Fruit fly (Drosophila melanogaster) whole organism, embryonic: ENCODE results near the gene GatB.

Experiments used
- Asciz ChIP-seq: fragments of 200-800 bp; sonication (Bioruptor generic); optimal IDR thresholded peaks from 2 replicates; lab custom pipeline; 2017; ENCODE audit warnings: missing biosample characterization, mild to moderate bottlenecking, missing genetic modification characterization, missing genetic modification reagents
- Atf-2 ChIP-seq: fragments of 200-800 bp; sonication (Bioruptor generic); optimal IDR thresholded peaks from 2 replicates; lab custom pipeline; 2016; ENCODE audit warnings: missing biosample characterization, missing genetic modification characterization
- Bdp1 ChIP-seq: fragments of 200-800 bp; sonication (Bioruptor generic); optimal IDR thresholded peaks from 3 replicates; lab custom pipeline; 2016; ENCODE audit warnings: missing biosample characterization, missing genetic modification characterization
- BtbVII ChIP-seq: fragments of 200-800 bp; sonication (Bioruptor generic); optimal IDR thresholded peaks from 3 replicates; lab custom pipeline; 2017; ENCODE audit warnings: missing biosample characterization, mild to moderate bottlenecking, missing genetic modification characterization
- CG10321 ChIP-seq: fragments of 200-800 bp; sonication (Bioruptor generic); IDR thresholded peaks from 2 replicates; pipeline ENCODE4 v1.3.6; 2022; ENCODE audit warnings: missing biosample characterization, missing genetic modification characterization
- CG11560 ChIP-seq: fragments of 200-800 bp; sonication (Bioruptor generic); IDR thresholded peaks from 3 replicates; pipeline ENCODE4 v1.3.6; 2022; ENCODE audit warnings: missing biosample characterization, missing genetic modification characterization
- CG12236 ChIP-seq: fragments of 200-800 bp; sonication (Bioruptor generic); optimal IDR thresholded peaks from 2 replicates; lab custom pipeline; 2016; ENCODE audit warnings: missing biosample characterization, missing genetic modification characterization
- CG1233 ChIP-seq: fragments of 200-800 bp; sonication (Bioruptor generic); optimal IDR thresholded peaks from 4 replicates; lab custom pipeline; 2018; ENCODE audit warnings: missing biosample characterization, mild to moderate bottlenecking, missing genetic modification characterization
- CG13296 ChIP-seq: fragments of 200-800 bp; sonication (Bioruptor generic); optimal IDR thresholded peaks from 3 replicates; lab custom pipeline; 2018; ENCODE audit warnings: missing biosample characterization, mild to moderate bottlenecking, missing genetic modification characterization
- CG14014 ChIP-seq: fragments of 200-800 bp; sonication (Bioruptor generic); IDR thresholded peaks from 2 replicates; pipeline ENCODE4 v1.3.6; 2022; ENCODE audit warnings: missing biosample characterization, missing genetic modification characterization
- CG15073 ChIP-seq: fragments of 200-800 bp; sonication (Bioruptor generic); optimal IDR thresholded peaks from 2 replicates; lab custom pipeline; 2016; ENCODE audit warnings: missing biosample characterization, missing genetic modification characterization
- CG15601 ChIP-seq: fragments of 200-800 bp; sonication (Bioruptor generic); optimal IDR thresholded peaks from 3 replicates; lab custom pipeline; 2019; ENCODE audit warnings: missing biosample characterization, mild to moderate bottlenecking, missing genetic modification characterization, moderate library complexity
- CG1602 ChIP-seq: fragments of 200-800 bp; sonication (Bioruptor generic); optimal IDR thresholded peaks from 3 replicates; lab custom pipeline; 2016; ENCODE audit warnings: missing biosample characterization, missing genetic modification characterization
- CG16863 ChIP-seq: fragments of 200-800 bp; sonication (Bioruptor generic); optimal IDR thresholded peaks from 3 replicates; lab custom pipeline; 2016; ENCODE audit warnings: missing biosample characterization, missing genetic modification characterization
- CG2202 ChIP-seq: fragments of 200-800 bp; sonication (Bioruptor generic); optimal IDR thresholded peaks from 2 replicates; lab custom pipeline; 2018; ENCODE audit warnings: missing biosample characterization, mild to moderate bottlenecking, missing genetic modification characterization
- CG2678 ChIP-seq: fragments of 200-800 bp; sonication (Bioruptor generic); optimal IDR thresholded peaks from 3 replicates; lab custom pipeline; 2019; ENCODE audit warnings: missing biosample characterization, mild to moderate bottlenecking, missing genetic modification characterization, moderate library complexity
- CG31441 ChIP-seq: fragments of 200-800 bp; sonication (Bioruptor generic); IDR thresholded peaks from 2 replicates; pipeline ENCODE4 v1.3.6; 2022; ENCODE audit warnings: missing biosample characterization, missing genetic modification characterization
- CG43689 ChIP-seq: fragments of 200-800 bp; sonication (Bioruptor generic); IDR thresholded peaks from 2 replicates; pipeline ENCODE4 v1.3.6; 2022; ENCODE audit warnings: missing biosample characterization, missing genetic modification characterization
- CG4404 ChIP-seq: fragments of 200-800 bp; sonication (Bioruptor generic); IDR thresholded peaks from 2 replicates; pipeline ENCODE4 v1.3.6; 2022; ENCODE audit warnings: missing biosample characterization, missing genetic modification characterization
- CG6683 ChIP-seq: fragments of 200-800 bp; sonication (Bioruptor generic); optimal IDR thresholded peaks from 2 replicates; lab custom pipeline; 2017; ENCODE audit warnings: missing biosample characterization, mild to moderate bottlenecking, missing genetic modification characterization, missing genetic modification reagents
- CG8478 ChIP-seq: fragments of >200 bp; optimal IDR thresholded peaks from 2 replicates; lab custom pipeline; 2018
- CG9609 ChIP-seq: fragments of 200-800 bp; sonication (Bioruptor generic); optimal IDR thresholded peaks from 3 replicates; lab custom pipeline; 2016; ENCODE audit warnings: missing biosample characterization, missing genetic modification characterization
- CHES-1-like ChIP-seq: fragments of 200-800 bp; sonication (Bioruptor generic); optimal IDR thresholded peaks from 2 replicates; lab custom pipeline; 2016; ENCODE audit warnings: missing biosample characterization, missing genetic modification characterization
- D19B ChIP-seq: fragments of 200-800 bp; sonication (Bioruptor generic); optimal IDR thresholded peaks from 2 replicates; lab custom pipeline; 2017; ENCODE audit warnings: missing biosample characterization, mild to moderate bottlenecking, missing genetic modification characterization
- Dfd ChIP-seq, 2 experiments: fragments of >200 bp; optimal IDR thresholded peaks; 2 replicates each; lab custom pipeline; 2017; ENCODE audit warnings: missing biosample characterization in 2 of 2, missing genetic modification characterization in 2 of 2
- Fer2 ChIP-seq: fragments of 200-800 bp; sonication (Bioruptor generic); optimal IDR thresholded peaks from 2 replicates; lab custom pipeline; 2018; ENCODE audit warnings: missing biosample characterization, mild to moderate bottlenecking, missing genetic modification characterization, moderate library complexity
- Hsf ChIP-seq: fragments of 200-800 bp; sonication (Bioruptor generic); optimal IDR thresholded peaks from 3 replicates; lab custom pipeline; 2016; ENCODE audit warnings: missing biosample characterization, missing genetic modification characterization
- Kr ChIP-seq: fragments of 200-800 bp; sonication (Bioruptor generic); optimal IDR thresholded peaks from 2 replicates; lab custom pipeline; 2017; ENCODE audit warnings: missing biosample characterization, mild to moderate bottlenecking, missing genetic modification characterization
- Max ChIP-seq: fragments of 200-800 bp; sonication (Bioruptor generic); optimal IDR thresholded peaks from 2 replicates; lab custom pipeline; 2016; ENCODE audit warnings: missing biosample characterization, mild to moderate bottlenecking, missing genetic modification characterization
- NK7.1 ChIP-seq: fragments of 200-800 bp; sonication (Bioruptor generic); optimal IDR thresholded peaks from 3 replicates; lab custom pipeline; 2016; ENCODE audit warnings: missing biosample characterization, missing genetic modification characterization
- Neu2 ChIP-seq: fragments of 200-800 bp; sonication (Bioruptor generic); optimal IDR thresholded peaks from 3 replicates; lab custom pipeline; 2016; ENCODE audit warnings: missing biosample characterization, missing genetic modification characterization, borderline replicate concordance
- Oaz ChIP-seq: fragments of 200-800 bp; sonication (Bioruptor generic); IDR thresholded peaks from 2 replicates; pipeline ENCODE4 v1.3.6; 2022; ENCODE audit warnings: missing biosample characterization, missing genetic modification characterization
- Poxn ChIP-seq: fragments of 200-800 bp; sonication (Bioruptor generic); IDR thresholded peaks from 2 replicates; pipeline ENCODE4 v1.3.6; 2022; ENCODE audit warnings: missing biosample characterization, missing genetic modification characterization
- Side ChIP-seq: fragments of 200-800 bp; sonication (Bioruptor generic); optimal IDR thresholded peaks from 2 replicates; lab custom pipeline; 2016; ENCODE audit warnings: missing biosample characterization, missing genetic modification characterization
- Sox102F ChIP-seq: fragments of 200-800 bp; sonication (Bioruptor generic); optimal IDR thresholded peaks from 2 replicates; lab custom pipeline; 2018; ENCODE audit warnings: missing biosample characterization, mild to moderate bottlenecking, missing genetic modification characterization, moderate library complexity
- Spps ChIP-seq: fragments of 200-800 bp; sonication (Bioruptor generic); optimal IDR thresholded peaks from 2 replicates; lab custom pipeline; 2018; ENCODE audit warnings: missing biosample characterization, mild to moderate bottlenecking, missing genetic modification characterization
- Ssrp ChIP-seq: fragments of 200-800 bp; sonication (Bioruptor generic); optimal IDR thresholded peaks from 2 replicates; lab custom pipeline; 2018; ENCODE audit warnings: missing biosample characterization, mild to moderate bottlenecking, missing genetic modification characterization, moderate library complexity
- ase ChIP-seq: fragments of 200-800 bp; sonication (Bioruptor generic); IDR thresholded peaks from 3 replicates; pipeline ENCODE4 v1.3.6; 2022; ENCODE audit warnings: missing biosample characterization, missing genetic modification characterization
- br ChIP-seq: fragments of >200 bp; optimal IDR thresholded peaks from 2 replicates; lab custom pipeline; 2017
- crp ChIP-seq, 2 experiments: fragments of 200-800 bp; sonication (Bioruptor generic); optimal IDR thresholded peaks; 2 replicates in 1 of 2; 3 replicates in 1 of 2; lab custom pipeline; 2017; ENCODE audit warnings: missing biosample characterization in 2 of 2, missing genetic modification characterization in 2 of 2, mild to moderate bottlenecking in 1 of 2, moderate library complexity in 1 of 2
- cwo ChIP-seq: fragments of 200-800 bp; sonication (Bioruptor generic); optimal IDR thresholded peaks from 3 replicates; lab custom pipeline; 2017; ENCODE audit warnings: missing biosample characterization, missing genetic modification characterization, mild to moderate bottlenecking, moderate library complexity, missing genetic modification reagents
- fd64A ChIP-seq: fragments of 200-800 bp; sonication (Bioruptor generic); optimal IDR thresholded peaks from 3 replicates; lab custom pipeline; 2018; ENCODE audit warnings: missing biosample characterization, mild to moderate bottlenecking, missing genetic modification characterization
- gce ChIP-seq: fragments of 200-800 bp; sonication (Bioruptor generic); IDR thresholded peaks from 3 replicates; pipeline ENCODE4 v1.3.6; 2022; ENCODE audit warnings: missing biosample characterization, missing genetic modification characterization
- gcm2 ChIP-seq: fragments of 200-800 bp; sonication (Bioruptor generic); optimal IDR thresholded peaks from 2 replicates; lab custom pipeline; 2016; ENCODE audit warnings: missing biosample characterization, missing genetic modification characterization
- her ChIP-seq: fragments of 200-800 bp; sonication (Bioruptor generic); optimal IDR thresholded peaks from 2 replicates; lab custom pipeline; 2016; ENCODE audit warnings: missing biosample characterization, missing genetic modification characterization
- lmd ChIP-seq: fragments of 200-800 bp; sonication (Bioruptor generic); IDR thresholded peaks from 2 replicates; pipeline ENCODE4 v1.3.6; 2022; ENCODE audit warnings: missing biosample characterization, missing genetic modification characterization
- org-1 ChIP-seq: fragments of 200-800 bp; sonication (Bioruptor generic); optimal IDR thresholded peaks from 2 replicates; lab custom pipeline; 2017; ENCODE audit warnings: missing biosample characterization, missing genetic modification characterization
- shn ChIP-seq: fragments of 200-800 bp; sonication (Bioruptor generic); optimal IDR thresholded peaks from 3 replicates; lab custom pipeline; 2016; ENCODE audit warnings: missing biosample characterization, missing genetic modification characterization
- tll ChIP-seq, 2 experiments: fragments of 200-800 bp in 1 of 2; fragments of >200 bp in 1 of 2; sonication (Bioruptor generic) in 1 of 2; optimal IDR thresholded peaks; 2 replicates each; lab custom pipeline; 2017 to 2019; ENCODE audit warnings: missing biosample characterization in 2 of 2, missing genetic modification characterization in 2 of 2, mild to moderate bottlenecking in 1 of 2, moderate library complexity in 1 of 2
- trh ChIP-seq: fragments of 200-800 bp; sonication (Bioruptor generic); optimal IDR thresholded peaks from 2 replicates; lab custom pipeline; 2016; ENCODE audit warnings: missing biosample characterization, missing genetic modification characterization
- vvl ChIP-seq: fragments of 200-800 bp; sonication (Bioruptor generic); IDR thresholded peaks from 2 replicates; pipeline ENCODE4 v1.3.6; 2022; ENCODE audit warnings: missing biosample characterization, missing genetic modification characterization

The GatB gene

DNA sequence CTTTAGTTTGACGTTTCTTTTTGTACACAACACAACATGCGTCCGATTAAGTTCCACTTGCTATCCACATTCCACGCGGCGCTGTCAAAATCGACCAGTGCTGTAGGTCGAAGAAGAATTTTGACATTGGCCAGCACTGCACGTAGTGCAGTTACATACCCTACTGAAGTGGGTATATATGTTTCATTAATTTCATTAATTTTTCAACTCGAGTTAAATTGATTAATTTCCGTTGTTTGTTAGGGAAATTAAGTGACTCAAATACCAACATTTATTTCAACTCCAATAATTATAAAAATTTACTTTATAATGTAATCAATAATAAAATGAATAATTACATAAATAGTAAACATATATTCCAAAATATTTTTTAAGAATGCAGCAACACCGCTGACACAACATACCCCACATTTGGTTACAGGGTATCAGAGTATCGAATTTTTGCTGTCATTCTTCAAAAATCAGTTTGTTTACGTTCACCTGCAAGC is 21.1 kb downstream of the GatB start, which contains the start of the genes eIF4EHP and CG18428 (continued):
- TF ChIP-seq Spps (peak; percentile 99), her (peak; percentile 75), CG16863 (GFP tag; lab: Kevin White, UChicago) (peak; percentile 72), Oaz (GFP tag; lab: Robert Waterston, UW) (no peak; the same call in none of the 2 replicates), CG1602 (GFP tag; lab: Kevin White, UChicago) (peak; percentile 99), Neu2 (GFP tag; lab: Kevin White, UChicago) (no peak), CG1233 (peak; percentile 99), Poxn (GFP tag; lab: Robert Waterston, UW) (0 out of 2 replicates have a peak, but pooled peaks have one; percentile 97), Sox102F (GFP tag; lab: Kevin White, UChicago) (peak; percentile 99), trh (GFP tag; lab: Kevin White, UChicago) (peak; percentile 97), BtbVII (GFP tag; lab: Kevin White, UChicago) (peak; percentile 99), CG2678 (tag; lab: Kevin White, UChicago) (peak; percentile 100), cwo (GFP tag; lab: Kevin White, UChicago) (peak; percentile 98), Fer2 (tag; lab: Kevin White, UChicago) (peak; percentile 100), CG43689 (GFP tag; lab: Robert Waterston, UW) (no peak; the same call in none of the 2 replicates), shn (GFP tag; lab: Kevin White, UChicago) (peak; percentile 67), CG2202 (tag; lab: Kevin White, UChicago) (peak; percentile 99), Asciz (peak; percentile 99), vvl (GFP tag; lab: Robert Waterston, UW) (no peak), Max (peak; percentile 97), br (lab: Kevin White, UChicago) (no peak), CG11560 (tag; lab: Robert Waterston, UW) (no peak; the same call in 1 of the 3 replicates), CHES-1-like (GFP tag; lab: Kevin White, UChicago) (peak; percentile 87), gce (GFP tag; lab: Robert Waterston, UW) (no peak; the same call in none of the 3 replicates), CG9609 (GFP tag; lab: Kevin White, UChicago) (peak; percentile 73), CG13296 (peak; percentile 100), crp (GFP tag; optimal IDR thresholded peaks at IDR 0.05; lab: Kevin White, UChicago) (peak in 1 of 2 experiments; percentile 74), D19B (GFP tag; lab: Kevin White, UChicago) (peak; percentile 99), gcm2 (GFP tag; lab: Kevin White, UChicago) (peak; percentile 64), Side (GFP tag; lab: Kevin White, UChicago) (peak; percentile 68), Dfd (GFP tag; optimal IDR thresholded peaks at IDR 0.05; lab: Kevin White, UChicago) (no peak), fd64A (GFP tag; lab: Kevin White, UChicago) (peak; percentile 90), tll (GFP tag; optimal IDR thresholded peaks at IDR 0.05; lab: Kevin White, UChicago) (peak in 1 of 2 experiments; percentile 55), CG6683 (GFP tag; lab: Kevin White, UChicago) (peak; percentile 96), CG15073 (GFP tag; lab: Kevin White, UChicago) (peak; percentile 86), Kr (GFP tag; lab: Kevin White, UChicago) (peak; percentile 70), Ssrp (tag; lab: Kevin White, UChicago) (peak; percentile 100), CG15601 (tag; lab: Kevin White, UChicago) (peak; percentile 99), CG10321 (GFP tag; lab: Robert Waterston, UW) (0 out of 2 replicates have a peak, but pooled peaks have one; percentile 87), CG12236 (peak; percentile 45), ase (GFP tag; lab: Robert Waterston, UW) (no peak; the same call in 1 of the 3 replicates), NK7.1 (GFP tag; lab: Kevin White, UChicago) (peak; percentile 56), Atf-2 (peak; percentile 85), CG31441 (GFP tag; lab: Robert Waterston, UW) (no peak), CG4404 (GFP tag; lab: Robert Waterston, UW) (no peak), CG14014 (no peak), CG8478 (lab: Kevin White, UChicago) (no peak), lmd (GFP tag; lab: Robert Waterston, UW) (no peak), org-1 (GFP tag; lab: Kevin White, UChicago) (peak; percentile 96), Hsf (GFP tag; lab: Kevin White, UChicago) (peak; percentile 92), Bdp1 (GFP tag; lab: Kevin White, UChicago) (peak; percentile 87)
